Worm (Caenorhabditis elegans) whole organism, early embryonic: ENCODE data around the gene K01H12.4.
"Not testable (repeated sequence)": the region's sequence is repeated elsewhere in the genome, so short reads cannot be mapped to it uniquely, and the experiment has no call there.

ENCODE experiments used
- B0310.2 ChIP-seq: sonication (generic microtip); optimal IDR thresholded peaks from 2 replicates; lab custom pipeline; 2016; ENCODE audit warnings: mild to moderate bottlenecking, missing genetic modification characterization, missing compliant biosample characterization
- F13C5.2 ChIP-seq: sonication (generic microtip); optimal IDR thresholded peaks from 2 replicates; lab custom pipeline; 2017; ENCODE audit warnings: mild to moderate bottlenecking, missing genetic modification characterization, inconsistent platforms, missing compliant biosample characterization
- aly-1 ChIP-seq: sonication (generic microtip); optimal IDR thresholded peaks from 2 replicates; lab custom pipeline; 2016; ENCODE audit warnings: missing genetic modification characterization, missing compliant biosample characterization
- ama-1 ChIP-seq: fragments of 150-350 bp; optimal IDR thresholded peaks from 2 replicates; lab custom pipeline; 2014
- ceh-13 ChIP-seq: fragments of 200-800 bp; sonication (Bioruptor generic); optimal IDR thresholded peaks from 2 replicates; lab custom pipeline; 2018; ENCODE audit warnings: mild to moderate bottlenecking, missing genetic modification characterization, missing compliant biosample characterization
- ets-7 ChIP-seq: sonication (generic microtip); optimal IDR thresholded peaks from 2 replicates; lab custom pipeline; 2016; ENCODE audit warnings: missing genotype, missing genetic modification characterization, missing compliant biosample characterization
- flt-1 ChIP-seq: fragments of 200-800 bp; sonication (Bioruptor generic); IDR thresholded peaks from 2 replicates; pipeline ENCODE4 v1.3.6; 2022; ENCODE audit warnings: missing genetic modification characterization, missing compliant biosample characterization
- hmbx-1 ChIP-seq: sonication (generic microtip); optimal IDR thresholded peaks from 2 replicates; lab custom pipeline; 2016; ENCODE audit warnings: mild to moderate bottlenecking, missing genetic modification characterization, missing compliant biosample characterization
- hmg-4 ChIP-seq: fragments of 200-800 bp; sonication (Bioruptor generic); optimal IDR thresholded peaks from 2 replicates; lab custom pipeline; 2018; ENCODE audit warnings: mild to moderate bottlenecking, missing genetic modification characterization, missing compliant biosample characterization
- hnd-1 ChIP-seq: sonication (generic microtip); optimal IDR thresholded peaks from 2 replicates; lab custom pipeline; 2016; ENCODE audit warnings: missing genetic modification characterization, missing compliant biosample characterization
- pes-1 ChIP-seq: fragments of 200-800 bp; sonication (Bioruptor generic); IDR thresholded peaks from 2 replicates; pipeline ENCODE4 v1.3.6; 2022; ENCODE audit warnings: missing genetic modification reagents, missing genetic modification characterization, missing compliant biosample characterization
- scrt-1 ChIP-seq: fragments of 200-800 bp; sonication (Bioruptor generic); IDR thresholded peaks from 2 replicates; pipeline ENCODE4 v1.3.6; 2022; ENCODE audit warnings: missing genetic modification characterization, missing compliant biosample characterization
- sea-1 ChIP-seq: fragments of 200-800 bp; sonication (Bioruptor generic); conservative IDR thresholded peaks from 2 replicates; pipeline ENCODE4 v1.3.6; 2022; ENCODE audit warnings: missing genetic modification characterization, missing compliant biosample characterization
- tbx-11 ChIP-seq: fragments of 200-800 bp; sonication (Bioruptor generic); IDR thresholded peaks from 2 replicates; pipeline ENCODE4 v1.3.6; 2022; ENCODE audit warnings: missing genetic modification characterization, missing compliant biosample characterization
- tbx-37 ChIP-seq: fragments of 200-800 bp; sonication (Bioruptor generic); conservative IDR thresholded peaks from 2 replicates; pipeline ENCODE4 v1.3.6; 2022; ENCODE audit warnings: missing genetic modification reagents, missing genetic modification characterization, missing compliant biosample characterization
- tra-4 ChIP-seq: sonication (generic microtip); optimal IDR thresholded peaks from 2 replicates; lab custom pipeline; 2017; ENCODE audit warnings: missing genetic modification characterization, missing compliant biosample characterization

K01H12.4 gene

ce11 chrIV:9734861-9735260 is 22.0 kb downstream of the K01H12.4 start:
- TF ChIP-seq tra-4 (tag; lab: Kevin White, UChicago): no peak
- no peak for TF ChIP-seq ets-7 (tag; lab: Kevin White, UChicago)
- TF ChIP-seq F13C5.2 (tag; lab: Kevin White, UChicago): no peak
- TF ChIP-seq B0310.2 (tag; lab: Kevin White, UChicago): no peak
- no peak for TF ChIP-seq scrt-1 (GFP tag; lab: Robert Waterston, UW)

- TF ChIP-seq B0310.2 (tag; lab: Kevin White, UChicago): no peak
- no peak for TF ChIP-seq pes-1 (GFP tag; lab: Robert Waterston, UW)
- TF ChIP-seq ceh-13 (GFP tag; lab: Kevin White, UChicago): no peak
Measured at ce11 chrIV:9735750-9736149, 22.9 kb downstream of the K01H12.4 start.

- TF ChIP-seq hmg-4: no peak
- TF ChIP-seq tbx-37 (GFP tag; lab: Robert Waterston, UW): no peak
- TF ChIP-seq flt-1 (GFP tag; lab: Robert Waterston, UW): no peak
- no peak for TF ChIP-seq ceh-13 (GFP tag; lab: Kevin White, UChicago)
- TF ChIP-seq sea-1 (GFP tag; lab: Robert Waterston, UW): no peak
- TF ChIP-seq ama-1 (lab: Kevin White, UChicago): no peak
- no peak for TF ChIP-seq aly-1 (tag; lab: Kevin White, UChicago)
- no peak for TF ChIP-seq hnd-1
- no peak for TF ChIP-seq pes-1 (GFP tag; lab: Robert Waterston, UW)
- TF ChIP-seq hmbx-1 (tag; lab: Kevin White, UChicago): no peak
Measured at ce11 chrIV:9737204-9737790, 24.4 kb downstream of the K01H12.4 start, which contains the start of gene cka-1. cka-1 (minus strand) TSS chrIV:9737621.

- TF ChIP-seq scrt-1 (GFP tag; lab: Robert Waterston, UW) (no peak), F13C5.2 (tag; lab: Kevin White, UChicago) (no peak), B0310.2 (tag; lab: Kevin White, UChicago) (no peak)
Measured at ce11 chrIV:9738194-9738593, 25.3 kb downstream of the K01H12.4 start, which contains the start of gene C28D4.10. C28D4.10 (plus strand) TSS chrIV:9738494.

- no peak for TF ChIP-seq ama-1 (lab: Kevin White, UChicago)
- no peak for TF ChIP-seq tra-4 (tag; lab: Kevin White, UChicago)
- TF ChIP-seq hmbx-1 (tag; lab: Kevin White, UChicago): no peak
Measured at ce11 chrIV:9739001-9739400, 26.1 kb downstream of the K01H12.4 start.

- not testable (repeated sequence) for TF ChIP-seq scrt-1 (GFP tag; lab: Robert Waterston, UW); hnd-1; hmbx-1 (tag; lab: Kevin White, UChicago)
Measured at ce11 chrIV:9740851-9741549, 28.1 kb downstream of the K01H12.4 start, which contains the start of gene gln-6. gln-6 (minus strand) TSS chrIV:9740901.

- TF ChIP-seq flt-1 (GFP tag; lab: Robert Waterston, UW): no peak
- TF ChIP-seq scrt-1 (GFP tag; lab: Robert Waterston, UW): no peak
Measured at ce11 chrIV:9742883-9743282, 30.0 kb downstream of the K01H12.4 start, which contains the start of gene C28D4.7. C28D4.7 (minus strand) TSS chrIV:9743147.

- TF ChIP-seq tbx-37 (GFP tag; lab: Robert Waterston, UW): no peak
- TF ChIP-seq pes-1 (GFP tag; lab: Robert Waterston, UW): no peak
- no peak for TF ChIP-seq tbx-11 (GFP tag; lab: Robert Waterston, UW)
- TF ChIP-seq tra-4 (tag; lab: Kevin White, UChicago): no peak
Measured at ce11 chrIV:9744905-9745304, 32.0 kb downstream of the K01H12.4 start, which contains the start of gene C28D4.4. C28D4.4 (minus strand) TSS chrIV:9745005.

- TF ChIP-seq ama-1 (lab: Kevin White, UChicago) (no peak), scrt-1 (GFP tag; lab: Robert Waterston, UW) (no peak), F13C5.2 (tag; lab: Kevin White, UChicago) (no peak)
Measured at ce11 chrIV:9746762-9747161, 33.9 kb downstream of the K01H12.4 start, which contains the start of gene C28D4.5. C28D4.5 (minus strand) TSS chrIV:9746862.

- TF ChIP-seq B0310.2 (tag; lab: Kevin White, UChicago) (no peak), scrt-1 (GFP tag; lab: Robert Waterston, UW) (no peak), hnd-1 (no peak), F13C5.2 (tag; lab: Kevin White, UChicago) (no peak), tra-4 (tag; lab: Kevin White, UChicago) (no peak), tbx-37 (GFP tag; lab: Robert Waterston, UW) (no peak), ets-7 (tag; lab: Kevin White, UChicago) (no peak), sea-1 (GFP tag; lab: Robert Waterston, UW) (no peak), hmg-4 (no peak), hmbx-1 (tag; lab: Kevin White, UChicago) (no peak), ama-1 (lab: Kevin White, UChicago) (no peak), ceh-13 (GFP tag; lab: Kevin White, UChicago) (no peak), tbx-11 (GFP tag; lab: Robert Waterston, UW) (no peak), aly-1 (tag; lab: Kevin White, UChicago) (no peak)
Measured at ce11 chrIV:9748342-9748741, 35.5 kb downstream of the K01H12.4 start, which contains the start of gene C28D4.8. C28D4.8 (minus strand) TSS chrIV:9748442.
